Fruit fly (Drosophila melanogaster) whole organism, embryonic: ENCODE data around the gene CG3198.

Experiments
- Asciz ChIP-seq: fragments of 200-800 bp; sonication (Bioruptor generic); optimal IDR thresholded peaks from 2 replicates; lab custom pipeline; 2017; ENCODE audit warnings: missing biosample characterization, mild to moderate bottlenecking, missing genetic modification characterization, missing genetic modification reagents
- CG10209 ChIP-seq: fragments of 200-800 bp; sonication (Bioruptor generic); optimal IDR thresholded peaks from 3 replicates; lab custom pipeline; 2017; ENCODE audit warnings: missing biosample characterization, mild to moderate bottlenecking, missing genetic modification characterization, missing genetic modification reagents
- CG12071 ChIP-seq: fragments of 200-800 bp; sonication (Bioruptor generic); optimal IDR thresholded peaks from 3 replicates; lab custom pipeline; 2018; ENCODE audit warnings: missing biosample characterization, mild to moderate bottlenecking, missing genetic modification characterization
- CG12744 ChIP-seq: fragments of 200-800 bp; sonication (Bioruptor generic); optimal IDR thresholded peaks from 2 replicates; lab custom pipeline; 2016; ENCODE audit warnings: missing biosample characterization, missing genetic modification characterization
- CG15011 ChIP-seq: fragments of 200-800 bp; sonication (Bioruptor generic); optimal IDR thresholded peaks from 3 replicates; lab custom pipeline; 2018; ENCODE audit warnings: missing biosample characterization, mild to moderate bottlenecking, missing genetic modification characterization
- CG1529 ChIP-seq: fragments of 200-800 bp; sonication (Bioruptor generic); optimal IDR thresholded peaks from 3 replicates; lab custom pipeline; 2018; ENCODE audit warnings: missing biosample characterization, missing genetic modification characterization
- CG1647 ChIP-seq: fragments of 200-800 bp; sonication (Bioruptor generic); optimal IDR thresholded peaks from 3 replicates; lab custom pipeline; 2016; ENCODE audit warnings: missing biosample characterization, missing genetic modification characterization
- CG16863 ChIP-seq: fragments of 200-800 bp; sonication (Bioruptor generic); optimal IDR thresholded peaks from 3 replicates; lab custom pipeline; 2016; ENCODE audit warnings: missing biosample characterization, missing genetic modification characterization
- CG18764 ChIP-seq: fragments of 200-800 bp; sonication (Bioruptor generic); optimal IDR thresholded peaks from 3 replicates; lab custom pipeline; 2016; ENCODE audit warnings: missing biosample characterization, missing genetic modification characterization
- CG2116 ChIP-seq: fragments of 200-800 bp; sonication (Bioruptor generic); optimal IDR thresholded peaks from 3 replicates; lab custom pipeline; 2018; ENCODE audit warnings: missing biosample characterization, mild to moderate bottlenecking, missing genetic modification characterization
- CG34224 ChIP-seq: fragments of 200-800 bp; sonication (Bioruptor generic); IDR thresholded peaks from 3 replicates; pipeline ENCODE4 v1.3.6; 2022; ENCODE audit warnings: missing biosample characterization, missing genetic modification characterization; ENCODE audit not compliant: partially characterized antibody
- CG42726 ChIP-seq: fragments of 200-800 bp; sonication (Bioruptor generic); IDR thresholded peaks from 2 replicates; pipeline ENCODE4 v1.3.6; 2022; ENCODE audit warnings: missing biosample characterization, missing genetic modification characterization; ENCODE audit not compliant: partially characterized antibody
- CG4282 ChIP-seq: fragments of 200-800 bp; sonication (Bioruptor generic); optimal IDR thresholded peaks from 2 replicates; lab custom pipeline; 2016; ENCODE audit warnings: missing biosample characterization, missing genetic modification characterization
- CG4404 ChIP-seq: fragments of 200-800 bp; sonication (Bioruptor generic); IDR thresholded peaks from 2 replicates; pipeline ENCODE4 v1.3.6; 2022; ENCODE audit warnings: missing biosample characterization, missing genetic modification characterization
- CG6254 ChIP-seq: fragments of 200-800 bp; sonication (Bioruptor generic); optimal IDR thresholded peaks from 3 replicates; lab custom pipeline; 2017; ENCODE audit warnings: mild to moderate bottlenecking, missing biosample characterization, missing genetic modification reagents, missing genetic modification characterization
- CG8089 ChIP-seq: fragments of 200-800 bp; sonication (Bioruptor generic); optimal IDR thresholded peaks from 3 replicates; lab custom pipeline; 2016; ENCODE audit warnings: missing biosample characterization, missing genetic modification characterization
- CG8765 ChIP-seq: fragments of 200-800 bp; sonication (Bioruptor generic); IDR thresholded peaks from 2 replicates; pipeline ENCODE4 v1.3.6; 2022; ENCODE audit warnings: missing biosample characterization, missing genetic modification characterization
- CG9727 ChIP-seq: fragments of 200-800 bp; sonication (Bioruptor generic); optimal IDR thresholded peaks from 3 replicates; lab custom pipeline; 2017; ENCODE audit warnings: missing biosample characterization, mild to moderate bottlenecking, missing genetic modification characterization
- D19B ChIP-seq: fragments of 200-800 bp; sonication (Bioruptor generic); optimal IDR thresholded peaks from 2 replicates; lab custom pipeline; 2017; ENCODE audit warnings: missing biosample characterization, mild to moderate bottlenecking, missing genetic modification characterization
- Doc2 ChIP-seq: fragments of 200-800 bp; sonication (Bioruptor generic); IDR thresholded peaks from 2 replicates; pipeline ENCODE4 v1.3.6; 2022; ENCODE audit warnings: missing biosample characterization, missing genetic modification characterization
- Drgx ChIP-seq: fragments of 200-800 bp; sonication (Bioruptor generic); IDR thresholded peaks from 2 replicates; pipeline ENCODE4 v1.3.6; 2022; ENCODE audit warnings: missing biosample characterization, missing genetic modification characterization
- E2f1 ChIP-seq: fragments of 200-800 bp; sonication (Bioruptor generic); IDR thresholded peaks from 2 replicates; pipeline ENCODE4 v1.3.6; 2022; ENCODE audit warnings: missing biosample characterization, missing genetic modification characterization
- Hr39 ChIP-seq: fragments of >200 bp; optimal IDR thresholded peaks from 2 replicates; lab custom pipeline; 2017
- Hr78 ChIP-seq, 2 experiments: fragments of 200-800 bp in 1 of 2; fragments of >200 bp in 1 of 2; sonication (Bioruptor generic) in 1 of 2; optimal IDR thresholded peaks; 2 replicates each; lab custom pipeline; 2017 to 2019; ENCODE audit warnings: missing biosample characterization in 2 of 2, missing genetic modification characterization in 2 of 2, mild to moderate bottlenecking in 1 of 2, moderate library complexity in 1 of 2
- NFAT ChIP-seq: fragments of 200-800 bp; sonication (Bioruptor generic); IDR thresholded peaks from 2 replicates; pipeline ENCODE4 v1.3.6; 2022; ENCODE audit warnings: missing biosample characterization, missing genetic modification characterization
- Nf-YA ChIP-seq: fragments of 200-800 bp; sonication (Bioruptor generic); IDR thresholded peaks from 2 replicates; pipeline ENCODE4 v1.3.6; 2022; ENCODE audit warnings: missing biosample characterization, missing genetic modification characterization
- NfI ChIP-seq: fragments of 200-800 bp; sonication (Bioruptor generic); optimal IDR thresholded peaks from 3 replicates; lab custom pipeline; 2018; ENCODE audit warnings: missing biosample characterization, mild to moderate bottlenecking, missing genetic modification characterization, moderate library complexity
- Sox102F ChIP-seq: fragments of 200-800 bp; sonication (Bioruptor generic); optimal IDR thresholded peaks from 2 replicates; lab custom pipeline; 2018; ENCODE audit warnings: missing biosample characterization, mild to moderate bottlenecking, missing genetic modification characterization, moderate library complexity
- Tbp ChIP-seq: fragments of >200 bp; optimal IDR thresholded peaks from 2 replicates; lab custom pipeline; 2018; ENCODE audit warnings: missing biosample characterization, missing genetic modification characterization
- chn ChIP-seq: fragments of 200-800 bp; sonication (Bioruptor generic); optimal IDR thresholded peaks from 2 replicates; lab custom pipeline; 2016; ENCODE audit warnings: missing biosample characterization, missing genetic modification characterization
- crol ChIP-seq: fragments of 200-800 bp; sonication (Bioruptor generic); IDR thresholded peaks from 2 replicates; pipeline ENCODE4 v1.3.6; 2022; ENCODE audit warnings: missing biosample characterization, missing genetic modification characterization
- crp ChIP-seq, 2 experiments: fragments of 200-800 bp; sonication (Bioruptor generic); optimal IDR thresholded peaks; 2 replicates in 1 of 2; 3 replicates in 1 of 2; lab custom pipeline; 2017; ENCODE audit warnings: missing biosample characterization in 2 of 2, missing genetic modification characterization in 2 of 2, mild to moderate bottlenecking in 1 of 2, moderate library complexity in 1 of 2
- dmrt99B ChIP-seq: fragments of 200-800 bp; sonication (Bioruptor generic); optimal IDR thresholded peaks from 2 replicates; lab custom pipeline; 2018; ENCODE audit warnings: missing biosample characterization, mild to moderate bottlenecking, missing genetic modification characterization, moderate library complexity
- grau ChIP-seq: fragments of 200-800 bp; optimal IDR thresholded peaks from 3 replicates; lab custom pipeline; 2019; ENCODE audit warnings: missing biosample characterization, mild to moderate bottlenecking, missing genetic modification characterization, moderate library complexity
- hbn ChIP-seq: fragments of 200-800 bp; sonication (Bioruptor generic); IDR thresholded peaks from 2 replicates; pipeline ENCODE4 v1.3.6; 2022; ENCODE audit warnings: missing biosample characterization, missing genetic modification characterization; ENCODE audit not compliant: partially characterized antibody
- her ChIP-seq: fragments of 200-800 bp; sonication (Bioruptor generic); optimal IDR thresholded peaks from 2 replicates; lab custom pipeline; 2016; ENCODE audit warnings: missing biosample characterization, missing genetic modification characterization
- ind ChIP-seq: fragments of 200-800 bp; sonication (Bioruptor generic); optimal IDR thresholded peaks from 3 replicates; lab custom pipeline; 2016; ENCODE audit warnings: missing biosample characterization, missing genetic modification characterization
- inv ChIP-seq: fragments of 200-800 bp; sonication (Bioruptor generic); IDR thresholded peaks from 2 replicates; pipeline ENCODE4 v1.3.6; 2022; ENCODE audit warnings: missing biosample characterization, missing genetic modification characterization; ENCODE audit not compliant: partially characterized antibody
- kah ChIP-seq: fragments of 200-800 bp; sonication (Bioruptor generic); optimal IDR thresholded peaks from 2 replicates; lab custom pipeline; 2018; ENCODE audit warnings: missing biosample characterization, mild to moderate bottlenecking, missing genetic modification characterization
- lola ChIP-seq, 3 experiments: fragments of >200 bp in 2 of 3; fragments of 200-800 bp in 1 of 3; sonication (Bioruptor generic) in 1 of 3; optimal IDR thresholded peaks; 2 replicates each; lab custom pipeline; 2017 to 2019; ENCODE audit warnings: missing biosample characterization in 3 of 3, missing genetic modification characterization in 3 of 3, mild to moderate bottlenecking in 1 of 3, moderate library complexity in 1 of 3
- odd ChIP-seq: fragments of 200-800 bp; sonication (Bioruptor generic); optimal IDR thresholded peaks from 2 replicates; lab custom pipeline; 2017; ENCODE audit warnings: missing biosample characterization, mild to moderate bottlenecking, missing genetic modification characterization
- onecut ChIP-seq: fragments of 200-800 bp; sonication (Bioruptor generic); IDR thresholded peaks from 2 replicates; pipeline ENCODE4 v1.3.6; 2022; ENCODE audit warnings: missing biosample characterization, missing genetic modification characterization
- org-1 ChIP-seq: fragments of 200-800 bp; sonication (Bioruptor generic); optimal IDR thresholded peaks from 2 replicates; lab custom pipeline; 2017; ENCODE audit warnings: missing biosample characterization, missing genetic modification characterization
- pfk ChIP-seq: fragments of 200-800 bp; sonication (Bioruptor generic); optimal IDR thresholded peaks from 2 replicates; lab custom pipeline; 2018; ENCODE audit warnings: missing biosample characterization, mild to moderate bottlenecking, missing genetic modification characterization, moderate library complexity
- pho ChIP-seq: fragments of 200-800 bp; sonication (Bioruptor generic); optimal IDR thresholded peaks from 2 replicates; lab custom pipeline; 2016; ENCODE audit warnings: missing biosample characterization, missing genetic modification characterization
- sim ChIP-seq: fragments of 200-800 bp; sonication (Bioruptor generic); IDR thresholded peaks from 2 replicates; pipeline ENCODE4 v1.3.6; 2022; ENCODE audit warnings: missing biosample characterization, missing genetic modification characterization
- slbo ChIP-seq: fragments of 200-800 bp; sonication (Bioruptor generic); IDR thresholded peaks from 2 replicates; pipeline ENCODE4 v1.3.6; 2022; ENCODE audit warnings: missing biosample characterization, missing genetic modification characterization
- slp2 ChIP-seq: fragments of 200-800 bp; sonication (Bioruptor generic); optimal IDR thresholded peaks from 2 replicates; lab custom pipeline; 2016; ENCODE audit warnings: missing biosample characterization, missing genetic modification characterization
- sqz ChIP-seq: fragments of 200-800 bp; sonication (Bioruptor generic); optimal IDR thresholded peaks from 3 replicates; lab custom pipeline; 2018; ENCODE audit warnings: missing biosample characterization, mild to moderate bottlenecking, missing genetic modification characterization
- toy ChIP-seq: fragments of 200-800 bp; sonication (Bioruptor generic); IDR thresholded peaks from 2 replicates; pipeline ENCODE4 v1.3.6; 2022; ENCODE audit warnings: missing biosample characterization, missing genetic modification characterization
- tup ChIP-seq: fragments of 200-800 bp; sonication (Bioruptor generic); optimal IDR thresholded peaks from 2 replicates; lab custom pipeline; 2016; ENCODE audit warnings: missing biosample characterization, mild to moderate bottlenecking, missing genetic modification characterization, moderate library complexity

Gene CG3198

dm6 chrX:6621566-6622006, 52.2 kb downstream of the CG3198 start (continued):
- no peak for TF ChIP-seq onecut (GFP tag; lab: Robert Waterston, UW)
- no peak for TF ChIP-seq CG4282
- TF ChIP-seq NfI (GFP tag; lab: Kevin White, UChicago), result no peak
- no peak for TF ChIP-seq CG12071
- no peak for TF ChIP-seq E2f1 (GFP tag; lab: Robert Waterston, UW)
- TF ChIP-seq CG6254 (GFP tag; lab: Kevin White, UChicago), result peak; percentile 44
- TF ChIP-seq NFAT (GFP tag; lab: Robert Waterston, UW), result peak; percentile 47
- TF ChIP-seq kah (GFP tag; lab: Kevin White, UChicago), result no peak
- peak; percentile 35 for TF ChIP-seq dmrt99B (tag; lab: Kevin White, UChicago)
- no peak for TF ChIP-seq CG1529 (GFP tag; lab: Kevin White, UChicago)
- peak in 1 of 3 experiments; percentile 59 for TF ChIP-seq lola (GFP tag; optimal IDR thresholded peaks at IDR 0.05; lab: Kevin White, UChicago)
- TF ChIP-seq odd (GFP tag; lab: Kevin White, UChicago), result no peak
- TF ChIP-seq org-1 (GFP tag; lab: Kevin White, UChicago), result no peak
- TF ChIP-seq CG8765 (GFP tag; lab: Robert Waterston, UW), result no peak
- no peak for TF ChIP-seq pho (GFP tag; lab: Kevin White, UChicago)
- TF ChIP-seq ind, result peak; percentile 34
- no peak for TF ChIP-seq Doc2 (GFP tag; lab: Robert Waterston, UW)
- TF ChIP-seq CG9727 (GFP tag; lab: Kevin White, UChicago), result peak; percentile 68
- peak; percentile 78 for TF ChIP-seq Drgx
- no peak for TF ChIP-seq her (GFP tag; lab: Kevin White, UChicago)
- no peak for TF ChIP-seq CG8089 (GFP tag; lab: Kevin White, UChicago)
- TF ChIP-seq crol (GFP tag; lab: Robert Waterston, UW), result no peak
- TF ChIP-seq CG15011 (GFP tag; lab: Kevin White, UChicago), result no peak
- peak; percentile 35 for TF ChIP-seq chn (GFP tag; lab: Kevin White, UChicago)
- TF ChIP-seq slbo (GFP tag; lab: Robert Waterston, UW), result peak; percentile 68
- TF ChIP-seq tup, result no peak
- TF ChIP-seq CG18764 (GFP tag; lab: Kevin White, UChicago), result peak; percentile 24
- no peak for TF ChIP-seq Tbp (GFP tag; lab: Kevin White, UChicago)
- no peak for TF ChIP-seq CG12744 (GFP tag; lab: Kevin White, UChicago)
- TF ChIP-seq Asciz (GFP tag; lab: Kevin White, UChicago), result no peak
- TF ChIP-seq sqz (GFP tag; lab: Kevin White, UChicago), result no peak
- no peak for TF ChIP-seq CG34224
- no peak for TF ChIP-seq CG1647 (GFP tag; lab: Kevin White, UChicago)
- no peak for TF ChIP-seq hbn (GFP tag; lab: Robert Waterston, UW)
- TF ChIP-seq CG16863 (GFP tag; lab: Kevin White, UChicago), result peak; percentile 25
- no peak for TF ChIP-seq Hr78 (GFP tag; optimal IDR thresholded peaks at IDR 0.05; lab: Kevin White, UChicago)
- TF ChIP-seq inv, result no peak
- no peak for TF ChIP-seq toy (GFP tag; lab: Robert Waterston, UW)
- peak; percentile 18 for TF ChIP-seq Sox102F (GFP tag; lab: Kevin White, UChicago)
- no peak for TF ChIP-seq slp2
- TF ChIP-seq CG10209 (GFP tag; lab: Kevin White, UChicago), result peak; percentile 46
- TF ChIP-seq CG4404 (GFP tag; lab: Robert Waterston, UW), result peak; percentile 41; the same call in 1 of the 2 replicates
- TF ChIP-seq Hr39 (lab: Kevin White, UChicago), result no peak
- TF ChIP-seq grau, result peak; percentile 59
- no peak for TF ChIP-seq CG42726
- TF ChIP-seq D19B (GFP tag; lab: Kevin White, UChicago), result no peak
- no peak for TF ChIP-seq crp (GFP tag; optimal IDR thresholded peaks at IDR 0.05; lab: Kevin White, UChicago)
- no peak for TF ChIP-seq CG2116 (GFP tag; lab: Kevin White, UChicago)
- no peak for TF ChIP-seq pfk (GFP tag; lab: Kevin White, UChicago)
- TF ChIP-seq Nf-YA (GFP tag; lab: Robert Waterston, UW), result no peak
- peak; percentile 46; the same call in 1 of the 2 replicates for TF ChIP-seq sim (GFP tag; lab: Robert Waterston, UW)
